Worm (Caenorhabditis elegans) whole organism, late embryonic: ENCODE measurements around the gene gpa-13.

Experiments
- K09A11.1 ChIP-seq: sonication (generic microtip); optimal IDR thresholded peaks from 2 replicates; lab custom pipeline; 2017; ENCODE audit warnings: antibody characterized with exemption, mild to moderate bottlenecking, missing genetic modification characterization, missing compliant biosample characterization; ENCODE audit not compliant: insufficient read depth
- ceh-14 ChIP-seq: sonication (generic microtip); optimal IDR thresholded peaks from 2 replicates; lab custom pipeline; 2016; ENCODE audit warnings: missing genotype, missing genetic modification characterization, missing compliant biosample characterization
- ceh-18 ChIP-seq: sonication (generic microtip); optimal IDR thresholded peaks from 2 replicates; lab custom pipeline; 2016; ENCODE audit warnings: missing genetic modification characterization, missing compliant biosample characterization
- ceh-31 ChIP-seq: sonication (generic microtip); optimal IDR thresholded peaks from 2 replicates; lab custom pipeline; 2016; ENCODE audit warnings: missing genetic modification characterization, missing compliant biosample characterization
- ceh-34 ChIP-seq: sonication (generic microtip); optimal IDR thresholded peaks from 2 replicates; lab custom pipeline; 2016; ENCODE audit warnings: mild to moderate bottlenecking, missing genetic modification characterization, missing compliant biosample characterization
- ceh-45 ChIP-seq: fragments of 200-800 bp; sonication (Bioruptor generic); IDR thresholded peaks from 2 replicates; pipeline ENCODE4 v1.3.6; 2022; ENCODE audit warnings: missing genetic modification reagents, missing genetic modification characterization, missing compliant biosample characterization
- ceh-48 ChIP-seq: sonication (generic microtip); optimal IDR thresholded peaks from 2 replicates; lab custom pipeline; 2016; ENCODE audit warnings: missing genetic modification characterization, inconsistent platforms, missing compliant biosample characterization
- ceh-9 ChIP-seq: sonication (generic microtip); optimal IDR thresholded peaks from 2 replicates; lab custom pipeline; 2016; ENCODE audit warnings: mild to moderate bottlenecking, missing genetic modification characterization, inconsistent platforms, missing compliant biosample characterization
- dve-1 ChIP-seq: sonication (generic microtip); optimal IDR thresholded peaks from 2 replicates; lab custom pipeline; 2017; ENCODE audit warnings: antibody characterized with exemption, mild to moderate bottlenecking, missing genetic modification characterization, missing compliant biosample characterization
- elt-2 ChIP-seq: sonication (generic microtip); optimal IDR thresholded peaks from 2 replicates; lab custom pipeline; 2016; ENCODE audit warnings: missing genetic modification reagents, missing genetic modification characterization, missing compliant biosample characterization
- eyg-1 ChIP-seq: sonication (generic microtip); optimal IDR thresholded peaks from 2 replicates; lab custom pipeline; 2016; ENCODE audit warnings: missing genotype, missing genetic modification characterization, missing compliant biosample characterization
- gmeb-2 ChIP-seq: sonication (generic microtip); optimal IDR thresholded peaks from 2 replicates; lab custom pipeline; 2016; ENCODE audit warnings: missing genetic modification characterization, inconsistent platforms, missing compliant biosample characterization
- hlh-30 ChIP-seq: sonication (generic microtip); optimal IDR thresholded peaks from 2 replicates; lab custom pipeline; 2017; ENCODE audit warnings: antibody characterized with exemption, missing genetic modification characterization, missing compliant biosample characterization; ENCODE audit not compliant: insufficient read depth
- hlh-6 ChIP-seq: sonication (generic microtip); optimal IDR thresholded peaks from 2 replicates; lab custom pipeline; 2016; ENCODE audit warnings: missing genotype, missing genetic modification characterization, missing compliant biosample characterization
- nfya-1 ChIP-seq: sonication (generic microtip); optimal IDR thresholded peaks from 2 replicates; lab custom pipeline; 2017; ENCODE audit warnings: missing genetic modification characterization, mild to moderate bottlenecking, missing compliant biosample characterization, antibody characterized with exemption, moderate library complexity
- nhr-232 ChIP-seq: sonication (generic microtip); optimal IDR thresholded peaks from 2 replicates; lab custom pipeline; 2016; ENCODE audit warnings: missing genetic modification characterization, missing compliant biosample characterization
- npax-4 ChIP-seq: sonication (generic microtip); optimal IDR thresholded peaks from 2 replicates; lab custom pipeline; 2016; ENCODE audit warnings: missing genetic modification characterization, missing compliant biosample characterization
- pat-9 ChIP-seq: fragments of 200-800 bp; sonication (Bioruptor generic); optimal IDR thresholded peaks from 2 replicates; lab custom pipeline; 2018; ENCODE audit warnings: mild to moderate bottlenecking, missing genetic modification characterization, moderate library complexity, missing compliant biosample characterization
- pqm-1 ChIP-seq: sonication (generic microtip); optimal IDR thresholded peaks from 2 replicates; lab custom pipeline; 2016; ENCODE audit warnings: missing genetic modification characterization, missing compliant biosample characterization
- rnt-1 ChIP-seq: sonication (generic microtip); optimal IDR thresholded peaks from 2 replicates; lab custom pipeline; 2016; ENCODE audit warnings: missing genetic modification characterization, missing compliant biosample characterization
- syd-9 ChIP-seq: sonication (generic microtip); optimal IDR thresholded peaks from 2 replicates; lab custom pipeline; 2016; ENCODE audit warnings: mild to moderate bottlenecking, missing genetic modification characterization, moderate library complexity, missing compliant biosample characterization
- tbx-2 ChIP-seq: sonication (generic microtip); optimal IDR thresholded peaks from 2 replicates; lab custom pipeline; 2016; ENCODE audit warnings: missing genetic modification characterization, missing compliant biosample characterization
- ttx-3 ChIP-seq: sonication (generic microtip); optimal IDR thresholded peaks from 2 replicates; lab custom pipeline; 2016; ENCODE audit warnings: missing genetic modification reagents, missing genetic modification characterization, missing compliant biosample characterization
- unc-3 ChIP-seq, 2 experiments: fragments of 200-800 bp in 1 of 2; sonication (Bioruptor generic) in 1 of 2; sonication (generic microtip) in 1 of 2; conservative IDR thresholded peaks in 1 of 2; optimal IDR thresholded peaks in 1 of 2; 2 replicates each; pipeline versions ENCODE4 v1.3.6 to Lab custom; 2016 to 2022; ENCODE audit warnings: missing compliant biosample characterization in 2 of 2, missing genetic modification characterization in 2 of 2, missing genetic modification reagents in 1 of 2
- unc-42 ChIP-seq: sonication (generic microtip); optimal IDR thresholded peaks from 2 replicates; lab custom pipeline; 2016; ENCODE audit warnings: missing genotype, missing genetic modification characterization, missing compliant biosample characterization
- unc-86 ChIP-seq: sonication (generic microtip); optimal IDR thresholded peaks from 2 replicates; lab custom pipeline; 2016; ENCODE audit warnings: missing genetic modification characterization, missing compliant biosample characterization
- zip-5 ChIP-seq: sonication (generic microtip); optimal IDR thresholded peaks from 2 replicates; lab custom pipeline; 2016; ENCODE audit warnings: missing genetic modification characterization, missing compliant biosample characterization
- ztf-16 ChIP-seq: sonication (generic microtip); optimal IDR thresholded peaks from 2 replicates; lab custom pipeline; 2017; ENCODE audit warnings: missing genetic modification characterization, missing compliant biosample characterization

gpa-13 gene

DNA sequence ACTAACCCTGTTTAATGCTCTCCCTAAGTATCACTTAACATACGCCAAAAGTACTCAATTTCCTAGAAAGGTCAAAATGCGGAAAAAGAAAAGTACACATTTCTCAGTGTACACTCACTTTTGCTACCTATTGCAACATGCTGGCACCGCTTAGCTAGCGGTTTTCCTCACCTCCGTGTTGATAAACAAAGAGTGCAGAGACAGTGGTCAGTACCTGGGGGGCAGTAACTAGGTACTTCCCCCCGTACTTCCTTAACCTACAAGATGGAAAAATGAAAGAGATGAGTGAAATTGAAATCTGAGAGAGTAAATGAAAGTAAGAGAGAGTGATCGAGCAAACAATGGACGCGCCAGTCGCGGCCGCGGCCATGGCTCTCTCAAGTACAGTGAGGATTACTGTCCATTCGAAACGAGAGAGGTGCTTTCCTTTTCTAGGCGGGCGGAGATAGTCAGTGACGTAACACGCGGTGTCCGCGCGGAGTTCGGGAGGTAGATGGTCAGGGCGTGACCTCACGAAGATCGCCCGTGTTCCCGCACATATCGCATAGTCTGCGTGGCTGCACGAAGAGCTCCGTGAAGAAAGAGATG is 18.5 kb downstream of the gpa-13 start, which contains the start of gene cky-1:
Gene cky-1 (plus strand): TSS at position 538 of the 588 bp plus-strand sequence.
- TF ChIP-seq rnt-1 (tag; lab: Kevin White, UChicago) (no peak), syd-9 (no peak), pqm-1 (no peak), ztf-16 (tag; lab: Kevin White, UChicago) (no peak), tbx-2 (tag; lab: Kevin White, UChicago) (peak; percentile 35)

DNA sequence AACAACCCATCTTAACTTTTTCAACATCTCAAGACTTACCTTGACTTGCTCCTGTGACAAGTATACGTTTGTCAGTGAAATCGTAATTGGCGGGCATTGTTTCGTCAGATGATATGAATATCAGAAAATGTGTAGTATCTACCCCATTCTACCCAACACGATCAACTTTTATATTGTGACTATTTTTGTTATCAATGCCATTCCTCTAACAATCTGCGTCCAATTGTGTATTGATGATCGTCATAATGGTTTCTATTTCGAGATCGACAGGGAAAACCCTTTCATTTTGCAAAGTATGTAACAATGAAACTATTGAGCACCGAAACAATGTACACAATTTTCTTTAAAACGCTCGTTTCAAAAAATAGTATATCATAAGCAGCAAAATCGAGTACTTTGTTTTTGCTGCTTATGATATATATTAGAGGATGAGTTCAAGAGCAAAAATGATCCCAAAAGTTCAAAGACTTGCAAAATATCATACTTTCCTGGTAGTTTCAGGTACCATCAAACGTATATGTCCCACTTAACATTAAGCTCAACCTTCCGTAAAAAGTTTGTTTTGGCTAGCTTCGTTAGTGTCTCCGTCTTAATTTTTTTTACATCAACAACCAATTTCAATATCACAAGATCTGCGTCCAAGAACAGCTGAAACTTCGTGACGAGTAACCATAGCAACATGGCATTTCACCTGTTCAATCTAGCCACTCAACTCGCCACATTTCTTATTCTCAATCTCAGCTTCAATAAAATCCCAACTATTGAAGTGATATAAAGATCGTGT is 21.1 kb downstream of the gpa-13 start, which contains the start of the genes dhs-21 and xbx-9:
Gene dhs-21 (minus strand): TSS at position 181 of the 784 bp plus-strand sequence.
Gene xbx-9 (plus strand): TSS at position 734 of the 784 bp plus-strand sequence.
- TF ChIP-seq elt-2 (tag; lab: Kevin White, UChicago) (peak; percentile 62), pat-9 (tag; lab: Kevin White, UChicago) (no peak)

DNA sequence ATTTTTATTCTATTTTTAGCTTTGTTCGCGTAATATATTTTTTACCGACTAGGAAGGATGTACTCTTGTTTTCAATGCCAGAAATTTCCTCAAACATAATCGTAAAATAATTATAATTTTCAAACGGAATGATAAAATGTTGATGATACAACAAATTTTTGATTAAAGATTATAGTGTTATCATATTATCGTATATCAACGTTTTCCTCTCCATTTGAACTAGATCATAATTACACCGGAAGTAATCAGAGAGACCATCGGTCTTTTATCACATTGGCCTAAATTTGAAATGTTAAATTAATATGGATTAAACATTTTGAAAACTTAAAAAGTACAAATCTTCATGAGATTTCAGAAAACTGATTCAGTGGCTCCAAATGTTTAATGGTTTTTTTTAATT is 22.0 kb downstream of the gpa-13 start:
- TF ChIP-seq elt-2 (tag; lab: Kevin White, UChicago) (peak; percentile 80), ceh-9 (tag; lab: Kevin White, UChicago) (no peak)

DNA sequence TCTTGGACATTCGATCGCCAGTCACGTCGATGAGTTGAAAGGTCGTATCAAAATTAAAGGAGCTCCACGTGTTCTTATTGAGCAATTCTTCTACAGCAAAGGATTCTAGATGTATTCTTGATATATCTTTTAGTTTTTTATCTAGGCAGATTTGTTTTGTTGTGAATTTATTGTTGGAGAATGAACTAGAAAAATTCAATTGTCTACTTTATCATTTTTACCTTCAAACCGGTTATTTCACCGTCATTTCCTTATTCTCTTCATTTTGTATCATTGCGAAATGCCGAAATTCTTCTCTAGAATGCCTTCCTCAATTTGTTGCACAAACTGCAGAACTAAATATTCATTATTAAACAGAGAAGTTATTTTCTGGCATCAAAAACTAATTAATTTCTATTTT is 25.5 kb downstream of the gpa-13 start, which contains the start of gene R11D1.10:
Gene R11D1.10 (plus strand): TSS at position 301 of the 400 bp plus-strand sequence.
- no peak for TF ChIP-seq ceh-45 (GFP tag; lab: Robert Waterston, UW)
- no peak for TF ChIP-seq pqm-1
- TF ChIP-seq gmeb-2 (tag; lab: Kevin White, UChicago), result no peak

DNA sequence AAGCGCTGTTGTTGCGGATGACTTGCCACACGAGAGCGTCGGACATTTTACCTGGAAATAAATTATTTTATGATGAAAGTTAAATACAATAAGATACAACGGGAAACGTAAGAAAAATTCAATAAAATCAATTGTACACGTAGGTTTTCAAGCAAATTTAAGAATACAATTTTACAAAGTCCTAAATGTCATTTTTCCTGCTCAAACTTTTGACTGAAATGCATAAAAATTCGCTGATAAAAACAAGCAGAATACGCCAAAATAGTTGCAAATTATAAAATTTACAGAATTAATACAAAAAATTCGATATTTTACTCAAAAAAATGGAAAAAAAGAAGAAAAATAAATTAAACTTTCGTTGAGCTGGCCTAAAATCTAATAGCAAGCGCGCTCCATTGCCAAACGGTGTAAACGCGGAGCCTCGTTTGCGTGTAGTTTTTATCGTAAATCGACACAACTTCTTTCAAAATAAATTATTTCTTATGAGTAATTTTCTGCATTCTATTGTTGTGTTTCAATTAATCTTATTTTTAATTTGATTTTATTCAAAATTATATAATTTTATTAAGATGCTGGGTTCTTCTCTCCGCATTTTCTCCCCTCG is 26.6 kb downstream of the gpa-13 start, which contains the start of the genes rpl-28 and mrpl-49:
Gene rpl-28 (minus strand): TSS at position 51 of the 604 bp plus-strand sequence.
Gene mrpl-49 (plus strand): TSS at position 570 of the 604 bp plus-strand sequence.
- TF ChIP-seq K09A11.1 (tag; lab: Kevin White, UChicago) (no peak), ceh-48 (no peak), nfya-1 (tag; lab: Kevin White, UChicago) (peak; percentile 76), tbx-2 (tag; lab: Kevin White, UChicago) (peak; percentile 16), elt-2 (tag; lab: Kevin White, UChicago) (peak; percentile 36), ttx-3 (tag; lab: Kevin White, UChicago) (peak; percentile 5), nhr-232 (tag; lab: Kevin White, UChicago) (no peak), ceh-31 (peak; percentile 58), unc-86 (peak; percentile 4), unc-42 (tag; lab: Kevin White, UChicago) (peak; percentile 84), hlh-6 (tag; lab: Kevin White, UChicago) (no peak), npax-4 (tag; lab: Kevin White, UChicago) (no peak), ceh-18 (peak; percentile 17), ceh-14 (tag; lab: Kevin White, UChicago) (peak; percentile 3), unc-3 (GFP tag; conservative IDR thresholded peaks at IDR 0.05; lab: Robert Waterston, UW) (no peak), unc-3 (tag; optimal IDR thresholded peaks at IDR 0.05; lab: Kevin White, UChicago) (no peak), dve-1 (tag; lab: Kevin White, UChicago) (peak; percentile 63), ceh-34 (peak; percentile 16)

DNA sequence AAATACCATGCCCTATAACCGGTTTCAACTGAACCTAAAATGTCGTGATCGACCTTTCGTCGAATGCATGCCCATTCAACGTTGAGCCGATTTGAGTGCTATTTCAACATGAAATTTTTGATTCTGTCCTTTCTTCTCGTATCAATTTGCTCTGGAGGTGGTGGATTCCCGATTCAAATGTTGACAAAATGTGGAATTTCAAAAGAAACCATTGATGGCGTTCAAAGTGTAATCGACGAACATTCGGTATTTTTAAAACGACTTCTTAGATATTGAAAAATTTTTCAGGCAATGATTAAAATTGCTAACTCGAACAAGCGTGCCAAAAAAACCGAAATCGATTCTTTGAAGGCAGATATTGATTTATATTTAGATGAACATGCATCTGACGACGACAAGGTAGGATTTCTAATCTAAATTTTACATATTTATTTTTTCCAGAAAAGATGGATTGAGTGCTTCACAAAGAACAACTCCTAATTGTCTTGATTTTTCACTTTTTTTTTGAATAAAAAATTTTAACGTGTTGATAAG is 27.6 kb downstream of the gpa-13 start, which contains the start of gene R11D1.13:
Gene R11D1.13 (plus strand): TSS at position 51 of the 534 bp plus-strand sequence.
- TF ChIP-seq zip-5 (tag; lab: Kevin White, UChicago), result no peak
- TF ChIP-seq eyg-1 (tag; lab: Kevin White, UChicago), result no peak
- no peak for TF ChIP-seq hlh-30
- TF ChIP-seq, all 69 proteins: peak for 0
